Worm (Caenorhabditis elegans): ENCODE data around the gene R151.8.

ce11 chrIII:7241065-7241464 is 11.5 kb upstream of the R151.8 start, which contains the start of gene ztf-31:
- TF ChIP-seq him-1 (tag; optimal IDR thresholded peaks at IDR 0.05): no peak
- TF ChIP-seq dao-5 (tag; optimal IDR thresholded peaks at IDR 0.05): no peak
